Fruit fly (Drosophila melanogaster) Kc167 (cell line): Measurements from ENCODE around the gene Dus2.

Experiments used
- Myc ChIP-seq: fragments of >200 bp; optimal IDR thresholded peaks from 2 replicates; lab custom pipeline; 2017; ENCODE audit warnings: missing external identifiers
- Sin3A ChIP-seq: fragments of >200 bp; optimal IDR thresholded peaks from 2 replicates; lab custom pipeline; 2018; ENCODE audit warnings: missing external identifiers
- h ChIP-seq: fragments of >200 bp; optimal IDR thresholded peaks from 3 replicates; lab custom pipeline; 2018; ENCODE audit warnings: missing external identifiers
- insv ChIP-seq: fragments of >200 bp; optimal IDR thresholded peaks from 3 replicates; lab custom pipeline; 2018; ENCODE audit warnings: missing external identifiers
- psq ChIP-seq: fragments of >200 bp; optimal IDR thresholded peaks from 2 replicates; lab custom pipeline; 2017; ENCODE audit warnings: missing external identifiers
- ttk ChIP-seq: sonication (Bioruptor generic); optimal IDR thresholded peaks from 2 replicates; lab custom pipeline; 2017; ENCODE audit warnings: missing external identifiers

Gene Dus2

DNA sequence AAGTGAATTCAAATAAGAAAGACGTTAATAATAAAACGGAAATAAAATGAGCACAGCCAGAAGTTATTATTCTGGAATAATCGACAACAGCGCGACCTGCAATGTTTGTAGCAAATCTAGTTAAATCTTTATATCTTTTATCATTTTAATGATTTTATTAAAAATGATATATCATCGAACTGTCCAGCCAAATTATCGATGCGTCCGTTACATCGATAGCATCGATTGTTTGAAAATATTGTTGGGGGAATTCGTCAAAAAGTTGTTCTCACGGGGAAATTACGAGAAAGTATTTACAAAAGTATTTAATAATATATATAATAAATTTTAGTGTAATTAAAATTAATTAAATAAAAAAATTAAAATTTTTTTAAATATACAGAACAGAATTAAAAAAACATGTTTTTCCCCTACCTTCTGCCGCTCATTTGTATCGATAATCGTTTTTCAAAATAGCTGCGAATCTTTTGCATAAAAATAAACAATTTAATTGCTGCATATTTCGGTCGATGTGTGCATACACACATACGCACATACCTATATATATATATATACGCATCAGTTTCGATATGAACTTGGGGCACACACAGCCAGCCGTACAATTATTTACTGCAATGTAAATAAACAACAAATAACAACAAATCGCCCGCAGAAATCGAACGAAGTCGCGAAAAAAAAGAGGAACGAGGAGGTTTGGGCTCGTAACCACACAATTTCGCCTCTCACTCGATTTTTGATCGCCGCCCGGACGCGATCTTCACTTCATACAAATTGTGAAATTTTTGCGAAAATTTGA lies 5.4 kb downstream of the Dus2 start, which contains the start of gene CG32599:
Gene CG32599 (plus strand): TSS at position 746 of the 796 bp plus-strand sequence.
- no peak for TF ChIP-seq Myc (lab: Kevin White, UChicago)
- TF ChIP-seq h (lab: Kevin White, UChicago): no peak
- TF ChIP-seq ttk (lab: Kevin White, UChicago): no peak
- no peak for TF ChIP-seq insv
- TF ChIP-seq Sin3A (lab: Kevin White, UChicago): no peak
- TF ChIP-seq psq (lab: Kevin White, UChicago): no peak

dm6 chrX:14247035-14247786 lies 9.4 kb downstream of the Dus2 start, which contains the start of gene mud:
Gene mud, plus strand, starts transcription at chrX:14247732.
- TF ChIP-seq ttk (lab: Kevin White, UChicago) (no peak), Myc (lab: Kevin White, UChicago) (no peak), insv (no peak), h (lab: Kevin White, UChicago) (no peak), psq (lab: Kevin White, UChicago) (no peak), Sin3A (lab: Kevin White, UChicago) (no peak)

DNA sequence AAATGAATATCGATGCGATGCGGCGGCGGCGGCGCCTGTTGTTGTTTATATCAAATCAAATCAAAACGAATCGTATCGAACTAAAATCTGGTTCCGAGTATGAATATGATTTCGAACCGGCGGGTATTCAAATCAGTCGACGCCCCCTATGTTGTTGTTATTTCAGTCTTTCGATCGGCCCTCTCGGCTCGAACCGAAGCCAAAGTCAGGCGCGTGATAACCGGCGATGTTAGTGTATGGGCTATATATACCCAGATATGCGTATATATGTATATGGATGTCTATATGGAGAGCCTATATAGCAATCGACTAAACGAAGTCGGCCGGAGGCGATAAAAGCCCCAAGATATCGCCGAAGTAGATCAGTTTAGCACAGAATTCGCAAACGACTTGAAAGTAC lies 23.1 kb downstream of the Dus2 start, which contains the start of the genes CG46317 and Tat:
Gene CG46317 (plus strand): TSS at position 361 of the 400 bp plus-strand sequence.
Gene Tat (plus strand): TSS at position 361 of the 400 bp plus-strand sequence.
- TF ChIP-seq psq (lab: Kevin White, UChicago): no peak
- no peak for TF ChIP-seq h (lab: Kevin White, UChicago)
- TF ChIP-seq Myc (lab: Kevin White, UChicago): no peak
- no peak for TF ChIP-seq Sin3A (lab: Kevin White, UChicago)
- TF ChIP-seq ttk (lab: Kevin White, UChicago): no peak

- no peak for TF ChIP-seq insv
- TF ChIP-seq Sin3A (lab: Kevin White, UChicago): no peak
- no peak for TF ChIP-seq ttk (lab: Kevin White, UChicago)
- TF ChIP-seq h (lab: Kevin White, UChicago): no peak
- TF ChIP-seq psq (lab: Kevin White, UChicago): no peak
- TF ChIP-seq Myc (lab: Kevin White, UChicago): no peak
Measured at dm6 chrX:14265149-14265548, 27.4 kb downstream of the Dus2 start.

DNA sequence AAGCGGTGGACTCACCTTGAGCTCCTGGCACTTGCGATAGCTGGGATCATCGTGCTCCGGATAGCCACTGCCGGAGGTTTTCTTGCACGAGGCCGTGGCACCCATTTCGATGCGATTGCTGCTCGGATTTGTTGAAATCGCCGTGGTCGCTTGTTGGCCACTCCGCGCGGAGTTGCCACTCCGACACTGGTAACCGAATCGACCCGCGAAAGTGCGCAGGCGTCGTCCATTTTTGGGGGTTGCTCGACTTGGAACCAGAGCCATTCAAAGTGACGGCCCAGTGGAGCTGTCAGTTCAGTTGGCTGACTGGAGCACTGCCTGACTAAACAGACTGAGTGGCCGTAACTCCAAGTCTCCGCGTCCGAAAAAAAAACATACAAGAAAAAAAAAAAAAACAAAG lies 28.3 kb downstream of the Dus2 start, which contains the start of the genes CG13404 and na:
Gene CG13404 (minus strand): TSS at position 176 of the 400 bp plus-strand sequence.
Gene na (plus strand): TSS at position 293 of the 400 bp plus-strand sequence.
- no peak for TF ChIP-seq Myc (lab: Kevin White, UChicago)
- no peak for TF ChIP-seq psq (lab: Kevin White, UChicago)
- TF ChIP-seq insv: no peak
- no peak for TF ChIP-seq ttk (lab: Kevin White, UChicago)
- no peak for TF ChIP-seq h (lab: Kevin White, UChicago)

DNA sequence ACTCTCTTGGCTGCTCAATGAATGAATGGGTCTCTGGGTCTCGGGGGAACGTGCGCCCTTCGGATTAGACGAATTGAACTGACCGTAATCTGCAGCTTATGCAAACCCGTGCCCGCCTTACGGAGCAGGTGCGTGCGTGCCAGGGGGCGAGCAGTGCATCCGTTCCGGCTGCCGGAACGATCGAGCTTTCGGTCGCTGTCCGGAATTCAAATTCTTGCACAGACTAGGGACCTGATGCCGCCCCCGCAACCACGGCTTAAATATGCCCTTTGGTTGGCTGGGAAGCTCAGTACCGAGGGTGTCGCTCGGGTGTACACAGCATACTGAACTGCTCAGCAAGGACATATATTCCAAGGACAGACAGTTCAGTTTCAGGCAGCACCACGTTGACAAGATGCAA lies 39.6 kb downstream of the Dus2 start, which contains the start of gene Muc12Ea:
Gene Muc12Ea (plus strand): TSS at position 301 of the 400 bp plus-strand sequence.
- TF ChIP-seq h (lab: Kevin White, UChicago) (no peak), ttk (lab: Kevin White, UChicago) (no peak), Sin3A (lab: Kevin White, UChicago) (no peak), insv (no peak), psq (lab: Kevin White, UChicago) (no peak), Myc (lab: Kevin White, UChicago) (no peak)

dm6 chrX:14289293-14289692 lies 51.5 kb downstream of the Dus2 start, which contains the start of gene CG9400:
Gene CG9400, minus strand, starts transcription at chrX:14289393.
- TF ChIP-seq Myc (lab: Kevin White, UChicago): no peak
- TF ChIP-seq ttk (lab: Kevin White, UChicago): no peak
